Fruit fly (Drosophila melanogaster): ENCODE results near the gene CG33285.

CG33285 gene

dm6 chr3L:21050068-21050736 lies 38.6 kb downstream of the CG33285 start (continued):
- TF ChIP-seq CG17829 (tag; optimal IDR thresholded peaks at IDR 0.05) (no peak), CG7987 (GFP tag; optimal IDR thresholded peaks at IDR 0.05) (peak; percentile 29), exex (tag; optimal IDR thresholded peaks at IDR 0.05) (peak; percentile 63), Nf-YA (GFP tag; IDR thresholded peaks at IDR 0.05) (no peak), Hr78 (GFP tag; optimal IDR thresholded peaks at IDR 0.05) (peak in 1 of 2 experiments; percentile 80), Ets65A (GFP tag) (peak; percentile 77), CG7372 (GFP tag; IDR thresholded peaks at IDR 0.05) (no peak), fd3F (GFP tag; optimal IDR thresholded peaks at IDR 0.05) (no peak)

dm6 chr3L:21049417-21049914 lies 39.3 kb downstream of the CG33285 start:
- TF ChIP-seq CG8388 (GFP tag; optimal IDR thresholded peaks at IDR 0.05): no peak
- TF ChIP-seq CG12942 (GFP tag; optimal IDR thresholded peaks at IDR 0.05): no peak
- TF ChIP-seq dimm (GFP tag; IDR thresholded peaks at IDR 0.05): no peak
- TF ChIP-seq CG7745 (tag; optimal IDR thresholded peaks at IDR 0.05): no peak
- TF ChIP-seq sima (GFP tag; optimal IDR thresholded peaks at IDR 0.05): no peak
- TF ChIP-seq cato (GFP tag; optimal IDR thresholded peaks at IDR 0.05; ENCODE audit: borderline replicate concordance): no peak
- no peak for TF ChIP-seq CG6272 (GFP tag; IDR thresholded peaks at IDR 0.05)
- TF ChIP-seq Blimp-1 (GFP tag; optimal IDR thresholded peaks at IDR 0.05): peak; percentile 13
- no peak for TF ChIP-seq Bdp1 (GFP tag; optimal IDR thresholded peaks at IDR 0.05)
- TF ChIP-seq CG4854 (GFP tag; optimal IDR thresholded peaks at IDR 0.05): no peak
- peak; percentile 51 for TF ChIP-seq gcm (GFP tag; optimal IDR thresholded peaks at IDR 0.05)
- TF ChIP-seq Max (GFP tag; optimal IDR thresholded peaks at IDR 0.05): no peak
- peak; percentile 48 for TF ChIP-seq CG4424 (GFP tag; optimal IDR thresholded peaks at IDR 0.05)
- TF ChIP-seq pum (GFP tag; optimal IDR thresholded peaks at IDR 0.05): peak; percentile 13
- no peak for TF ChIP-seq fd3F (GFP tag; optimal IDR thresholded peaks at IDR 0.05)
- TF ChIP-seq Chrac-16 (GFP tag; optimal IDR thresholded peaks at IDR 0.05): no peak
- no peak for TF ChIP-seq grn (GFP tag; optimal IDR thresholded peaks at IDR 0.05)
- no peak for TF ChIP-seq da (GFP tag; optimal IDR thresholded peaks at IDR 0.05)
- no peak for TF ChIP-seq H15 (GFP tag; IDR thresholded peaks at IDR 0.05)
- TF ChIP-seq wdn (GFP tag; IDR thresholded peaks at IDR 0.05): no peak
- TF ChIP-seq tup (GFP tag; optimal IDR thresholded peaks at IDR 0.05): no peak
- peak; percentile 22 for TF ChIP-seq ERR (GFP tag; optimal IDR thresholded peaks at IDR 0.05)
- peak; percentile 36 for TF ChIP-seq stwl (tag; optimal IDR thresholded peaks at IDR 0.05)
- peak; percentile 47; the same call in 1 of the 3 replicates for TF ChIP-seq row (GFP tag; IDR thresholded peaks at IDR 0.05)
- TF ChIP-seq maf-S (GFP tag; optimal IDR thresholded peaks at IDR 0.05): peak; percentile 23
- peak; percentile 17 for TF ChIP-seq CG18599 (GFP tag; optimal IDR thresholded peaks at IDR 0.05)
- TF ChIP-seq ems (GFP tag; optimal IDR thresholded peaks at IDR 0.05): no peak
- no peak for TF ChIP-seq NK7.1 (GFP tag; optimal IDR thresholded peaks at IDR 0.05)
- peak; percentile 49 for TF ChIP-seq CG17829 (tag; optimal IDR thresholded peaks at IDR 0.05)
- peak; percentile 48 for TF ChIP-seq pita (GFP tag; optimal IDR thresholded peaks at IDR 0.05)
- TF ChIP-seq CG12769 (tag; optimal IDR thresholded peaks at IDR 0.05): peak; percentile 90
- peak; percentile 44; the same call in 1 of the 2 replicates for TF ChIP-seq slbo (GFP tag; IDR thresholded peaks at IDR 0.05)
- no peak for TF ChIP-seq insv (GFP tag; optimal IDR thresholded peaks at IDR 0.05)
- no peak for TF ChIP-seq pnt (GFP tag; optimal IDR thresholded peaks at IDR 0.05)
- TF ChIP-seq Elba2 (GFP tag; optimal IDR thresholded peaks at IDR 0.05): peak; percentile 35
- TF ChIP-seq GATAe (GFP tag; conservative IDR thresholded peaks at IDR 0.05): no peak
- TF ChIP-seq CG1603 (tag; optimal IDR thresholded peaks at IDR 0.05): peak; percentile 54
- no peak for TF ChIP-seq twi (tag; optimal IDR thresholded peaks at IDR 0.05)
- TF ChIP-seq Xbp1 (GFP tag; optimal IDR thresholded peaks at IDR 0.05): peak; percentile 37
- no peak for TF ChIP-seq CG16779 (GFP tag; IDR thresholded peaks at IDR 0.05)
- TF ChIP-seq CG16813 (GFP tag; IDR thresholded peaks at IDR 0.05; ENCODE audit: partially characterized antibody): no peak
- TF ChIP-seq Hr39 (optimal IDR thresholded peaks at IDR 0.05): no peak

All from whole organism, embryonic.